Fruit fly (Drosophila melanogaster): ENCODE data around the gene AnxB11.

Gene AnxB11

dm6 chrX:16385942-16386392, 36.1 kb downstream of the AnxB11 start (continued):
- peak; percentile 35 for TF ChIP-seq CG2712 (tag; optimal IDR thresholded peaks at IDR 0.05)
- no peak for TF ChIP-seq Hr39 (optimal IDR thresholded peaks at IDR 0.05)
- TF ChIP-seq gce (GFP tag; IDR thresholded peaks at IDR 0.05) = no peak
- TF ChIP-seq chif (GFP tag; optimal IDR thresholded peaks at IDR 0.05) = no peak
- peak; percentile 54 for TF ChIP-seq exex (tag; optimal IDR thresholded peaks at IDR 0.05)
- TF ChIP-seq CG14441 (GFP tag; IDR thresholded peaks at IDR 0.05) = no peak
- 0 out of 2 replicates have a peak, but pooled peaks have one; percentile 17 for TF ChIP-seq E2f1 (GFP tag; IDR thresholded peaks at IDR 0.05)
- TF ChIP-seq H15 (GFP tag; IDR thresholded peaks at IDR 0.05) = no peak
- TF ChIP-seq CG17612 (GFP tag; IDR thresholded peaks at IDR 0.05) = no peak
- peak; percentile 54 for TF ChIP-seq tio (GFP tag; optimal IDR thresholded peaks at IDR 0.05)
- TF ChIP-seq vnd (GFP tag; IDR thresholded peaks at IDR 0.05; ENCODE audit: partially characterized antibody) = no peak
- peak; percentile 23 for TF ChIP-seq Hr3 (GFP tag; optimal IDR thresholded peaks at IDR 0.05)
- TF ChIP-seq gfzf (GFP tag; optimal IDR thresholded peaks at IDR 0.05) = no peak
- TF ChIP-seq CG18764 (GFP tag; optimal IDR thresholded peaks at IDR 0.05) = no peak
- no peak for TF ChIP-seq Atf-2 (GFP tag; optimal IDR thresholded peaks at IDR 0.05)
- no peak for TF ChIP-seq kah (GFP tag; optimal IDR thresholded peaks at IDR 0.05)
- TF ChIP-seq CG9932 (GFP tag; IDR thresholded peaks at IDR 0.05) = peak; percentile 50
- TF ChIP-seq HLH54F (GFP tag; optimal IDR thresholded peaks at IDR 0.05) = peak; percentile 21
- TF ChIP-seq B-H1 (GFP tag; IDR thresholded peaks at IDR 0.05) = no peak
- peak; percentile 38 for TF ChIP-seq CG12104 (GFP tag; optimal IDR thresholded peaks at IDR 0.05)
- no peak for TF ChIP-seq CG10321 (GFP tag; IDR thresholded peaks at IDR 0.05)
- TF ChIP-seq wdn (GFP tag; IDR thresholded peaks at IDR 0.05) = no peak
- TF ChIP-seq shn (GFP tag; optimal IDR thresholded peaks at IDR 0.05) = no peak
- TF ChIP-seq CG8359 (GFP tag; optimal IDR thresholded peaks at IDR 0.05; ENCODE audit: borderline replicate concordance) = no peak
- 0 out of 2 replicates have a peak, but pooled peaks have one; percentile 13 for TF ChIP-seq lmd (GFP tag; IDR thresholded peaks at IDR 0.05)
- no peak for TF ChIP-seq Oaz (GFP tag; IDR thresholded peaks at IDR 0.05)
- TF ChIP-seq pan (optimal IDR thresholded peaks at IDR 0.05) = no peak
- TF ChIP-seq pan (GFP tag; optimal IDR thresholded peaks at IDR 0.05 in 1 of 2, IDR thresholded peaks at IDR 0.05 in 1 of 2) = no peak
- no peak for TF ChIP-seq CG6683 (GFP tag; optimal IDR thresholded peaks at IDR 0.05)
- no peak for TF ChIP-seq rib (GFP tag; IDR thresholded peaks at IDR 0.05)
- no peak for TF ChIP-seq Dref (GFP tag; IDR thresholded peaks at IDR 0.05)
- peak; percentile 1 for TF ChIP-seq Xbp1 (GFP tag; optimal IDR thresholded peaks at IDR 0.05)
- peak; percentile 49 for TF ChIP-seq CG8924 (tag; optimal IDR thresholded peaks at IDR 0.05)
- TF ChIP-seq CG15011 (GFP tag; optimal IDR thresholded peaks at IDR 0.05) = peak; percentile 45
- no peak for TF ChIP-seq nom (GFP tag; optimal IDR thresholded peaks at IDR 0.05)
- TF ChIP-seq slbo (GFP tag; IDR thresholded peaks at IDR 0.05) = peak; percentile 47; the same call in 1 of the 2 replicates
- no peak for TF ChIP-seq maf-S (GFP tag; optimal IDR thresholded peaks at IDR 0.05)
- TF ChIP-seq dati (GFP tag; IDR thresholded peaks at IDR 0.05) = no peak
- no peak for TF ChIP-seq chm (GFP tag; IDR thresholded peaks at IDR 0.05)
- TF ChIP-seq HmgD (GFP tag; optimal IDR thresholded peaks at IDR 0.05) = no peak
- no peak for TF ChIP-seq cato (GFP tag; optimal IDR thresholded peaks at IDR 0.05; ENCODE audit: borderline replicate concordance)
- peak; percentile 39 for TF ChIP-seq Oli (tag; optimal IDR thresholded peaks at IDR 0.05)
- peak; percentile 51 for TF ChIP-seq pho (GFP tag; optimal IDR thresholded peaks at IDR 0.05)
- no peak for TF ChIP-seq ci (GFP tag; IDR thresholded peaks at IDR 0.05)
- no peak for TF ChIP-seq CG1529 (GFP tag; optimal IDR thresholded peaks at IDR 0.05)
- no peak for TF ChIP-seq emc (GFP tag; optimal IDR thresholded peaks at IDR 0.05)
- no peak for TF ChIP-seq CTCF (GFP tag; optimal IDR thresholded peaks at IDR 0.05)

Data from whole organism, embryonic.